Fruit fly (Drosophila melanogaster): ENCODE data around the gene MSBP.

- no peak for TF ChIP-seq CG8478 (optimal IDR thresholded peaks at IDR 0.05)
- no peak for TF ChIP-seq CTCF (optimal IDR thresholded peaks at IDR 0.05)
Measured at dm6 chrX:15859387-15859786, 30.5 kb downstream of the MSBP start, which contains the start of gene AlkB.
